Worm (Caenorhabditis elegans) whole organism, L4 larva: ENCODE measurements around the gene K03A11.5.

Source experiments
- F37D6.2 ChIP-seq: sonication (generic microtip); optimal IDR thresholded peaks from 2 replicates; lab custom pipeline; 2016; ENCODE audit warnings: mild to moderate bottlenecking, missing genetic modification characterization, missing compliant biosample characterization
- F49E8.2 ChIP-seq: sonication (generic microtip); optimal IDR thresholded peaks from 2 replicates; lab custom pipeline; 2016; ENCODE audit warnings: missing compliant biosample characterization, mild to moderate bottlenecking, missing genetic modification characterization, borderline replicate concordance
- R02D3.7 ChIP-seq: fragments of 150-350 bp; sonication (generic microtip); optimal IDR thresholded peaks from 3 replicates; lab custom pipeline; 2014; ENCODE audit warnings: missing biosample characterization, missing genetic modification characterization
- T26A8.4 ChIP-seq: fragments of 200-800 bp; sonication (Bioruptor generic); IDR thresholded peaks from 2 replicates; pipeline ENCODE4 v1.3.6; 2022; ENCODE audit warnings: missing genetic modification characterization, missing compliant biosample characterization
- Y105C5A.15 ChIP-seq: fragments of 200-800 bp; sonication (Bioruptor generic); IDR thresholded peaks from 2 replicates; pipeline ENCODE4 v1.3.6; 2022; ENCODE audit warnings: missing genetic modification characterization, missing compliant biosample characterization
- aha-1 ChIP-seq: fragments of 150-350 bp; peaks from one replicate; lab custom pipeline; 2014; ENCODE audit warnings: missing biosample characterization, missing genetic modification characterization
- ceh-44 ChIP-seq: fragments of 200-800 bp; sonication (Bioruptor generic); IDR thresholded peaks from 2 replicates; pipeline ENCODE4 v1.3.6; 2022; ENCODE audit warnings: missing genetic modification reagents, missing genetic modification characterization, missing compliant biosample characterization
- ctbp-1 ChIP-seq: fragments of 200-800 bp; sonication (Bioruptor generic); IDR thresholded peaks from 2 replicates; pipeline ENCODE4 v1.3.6; 2022; ENCODE audit warnings: missing genetic modification reagents, missing genetic modification characterization, missing compliant biosample characterization
- daf-16 ChIP-seq, 3 experiments: sonication (generic microtip); optimal IDR thresholded peaks; 2 replicates each; lab custom pipeline; 2016 to 2017; ENCODE audit warnings: missing genetic modification characterization in 3 of 3, missing genetic modification reagents in 3 of 3, mild to moderate bottlenecking in 2 of 3, missing compliant biosample characterization in 2 of 3, missing biosample characterization in 1 of 3, moderate library complexity in 1 of 3
- dmd-9 ChIP-seq: fragments of 200-800 bp; sonication (Bioruptor generic); IDR thresholded peaks from 2 replicates; pipeline ENCODE4 v1.3.6; 2022; ENCODE audit warnings: missing genetic modification reagents, missing genetic modification characterization, missing compliant biosample characterization
- egl-27 ChIP-seq: sonication (generic microtip); optimal IDR thresholded peaks from 3 replicates; lab custom pipeline; 2017; ENCODE audit warnings: missing biosample characterization, missing genetic modification reagents, missing genetic modification characterization
- egl-43 ChIP-seq: fragments of 200-800 bp; sonication (Bioruptor generic); IDR thresholded peaks from 2 replicates; pipeline ENCODE4 v1.3.6; 2022; ENCODE audit warnings: missing genetic modification reagents, missing genetic modification characterization, missing compliant biosample characterization
- lin-13 ChIP-seq: fragments of 150-350 bp; optimal IDR thresholded peaks from 2 replicates; lab custom pipeline; 2014; ENCODE audit warnings: missing biosample characterization, missing genetic modification reagents, missing genetic modification characterization
- lin-15B ChIP-seq: fragments of 150-350 bp; sonication (generic microtip); optimal IDR thresholded peaks from 3 replicates; lab custom pipeline; 2014; ENCODE audit warnings: missing biosample characterization, missing genetic modification characterization
- mep-1 ChIP-seq: fragments of 150-350 bp; sonication (generic microtip); optimal IDR thresholded peaks from 3 replicates; lab custom pipeline; 2014; ENCODE audit warnings: missing biosample characterization, missing genetic modification characterization
- nhr-10 ChIP-seq: fragments of 150-350 bp; optimal IDR thresholded peaks from 2 replicates; lab custom pipeline; 2014; ENCODE audit warnings: missing biosample characterization, missing genetic modification characterization
- nhr-237 ChIP-seq: sonication (generic microtip); optimal IDR thresholded peaks from 2 replicates; lab custom pipeline; 2017; ENCODE audit warnings: missing biosample characterization, missing genetic modification characterization
- nhr-25 ChIP-seq: sonication (generic microtip); optimal IDR thresholded peaks from 2 replicates; lab custom pipeline; 2017; ENCODE audit warnings: missing genetic modification characterization, mild to moderate bottlenecking, missing compliant biosample characterization, antibody characterized with exemption, moderate library complexity, borderline replicate concordance; ENCODE audit not compliant: insufficient read depth
- nhr-28 ChIP-seq: fragments of 150-350 bp; optimal IDR thresholded peaks from 2 replicates; lab custom pipeline; 2014; ENCODE audit warnings: missing biosample characterization, missing genetic modification characterization
- nhr-41 ChIP-seq: fragments of 200-800 bp; sonication (Bioruptor generic); IDR thresholded peaks from 2 replicates; pipeline ENCODE4 v1.3.6; 2022; ENCODE audit warnings: missing genetic modification reagents, missing genetic modification characterization, missing compliant biosample characterization
- nhr-48 ChIP-seq: sonication (generic microtip); optimal IDR thresholded peaks from 2 replicates; lab custom pipeline; 2016; ENCODE audit warnings: mild to moderate bottlenecking, missing genetic modification characterization, missing compliant biosample characterization
- pha-4 ChIP-seq, 2 experiments: fragments of 150-350 bp in 1 of 2; fragments of 200-800 bp in 1 of 2; sonication (Bioruptor generic) in 1 of 2; IDR thresholded peaks in 1 of 2; optimal IDR thresholded peaks in 1 of 2; 2 replicates each; pipeline versions ENCODE4 v1.3.6 to Lab custom; 2014 to 2022; ENCODE audit warnings: missing genetic modification characterization in 2 of 2, missing genetic modification reagents in 2 of 2, missing biosample characterization in 1 of 2, missing compliant biosample characterization in 1 of 2
- pqm-1 ChIP-seq: sonication (generic microtip); optimal IDR thresholded peaks from 2 replicates; lab custom pipeline; 2017; ENCODE audit warnings: missing biosample characterization, missing genetic modification characterization
- rbr-2 ChIP-seq: sonication (generic microtip); optimal IDR thresholded peaks from 2 replicates; lab custom pipeline; 2016; ENCODE audit warnings: missing genotype, missing genetic modification characterization, missing compliant biosample characterization
- saeg-2 ChIP-seq: fragments of 200-800 bp; sonication (Bioruptor generic); IDR thresholded peaks from 2 replicates; pipeline ENCODE4 v1.3.6; 2022; ENCODE audit warnings: missing genetic modification reagents, missing genetic modification characterization, missing compliant biosample characterization
- tra-1 ChIP-seq: fragments of 200-800 bp; sonication (Bioruptor generic); IDR thresholded peaks from 2 replicates; pipeline ENCODE4 v1.3.6; 2022; ENCODE audit warnings: missing genetic modification reagents, missing genetic modification characterization, missing compliant biosample characterization
- unc-39 ChIP-seq: sonication (generic microtip); optimal IDR thresholded peaks from 2 replicates; lab custom pipeline; 2017; ENCODE audit warnings: missing biosample characterization, missing genetic modification characterization
- unc-62 ChIP-seq, 3 experiments: fragments of 150-350 bp in 1 of 3; sonication (generic microtip); optimal IDR thresholded peaks in 2 of 3; peaks in 1 of 3; 1 replicate in 1 of 3; 2 replicates in 2 of 3; lab custom pipeline; 2014 to 2017; ENCODE audit warnings: missing biosample characterization in 3 of 3, missing genetic modification characterization in 3 of 3, missing genetic modification reagents in 3 of 3, missing genotype in 1 of 3
- zag-1 ChIP-seq: fragments of 150-350 bp; optimal IDR thresholded peaks from 2 replicates; lab custom pipeline; 2014; ENCODE audit warnings: missing biosample characterization, missing genetic modification characterization
- zfp-2 ChIP-seq: sonication (generic microtip); optimal IDR thresholded peaks from 2 replicates; lab custom pipeline; 2016; ENCODE audit warnings: mild to moderate bottlenecking, missing genetic modification characterization, missing compliant biosample characterization
- zfp-3 ChIP-seq: fragments of 200-800 bp; sonication (Bioruptor generic); conservative IDR thresholded peaks from 2 replicates; pipeline ENCODE4 v1.3.6; 2022; ENCODE audit warnings: missing genetic modification reagents, missing genetic modification characterization, missing compliant biosample characterization
- zip-2 ChIP-seq: fragments of 150-350 bp; optimal IDR thresholded peaks from 2 replicates; lab custom pipeline; 2014; ENCODE audit warnings: missing biosample characterization, missing genetic modification characterization

K03A11.5 gene

ce11 chrX:13062934-13063585 lies at the start of gene K03A11.5:
TSS of gene K03A11.5 (plus strand) at chrX:13063535.
- TF ChIP-seq daf-16 (GFP tag; optimal IDR thresholded peaks at IDR 0.05; lab: Kevin White, UChicago) = no peak
- peak; percentile 57 for TF ChIP-seq daf-16 (tag; optimal IDR thresholded peaks at IDR 0.05; lab: Kevin White, UChicago)
- TF ChIP-seq pqm-1 (tag; lab: Kevin White, UChicago) = peak; percentile 58
- peak; percentile 23 for TF ChIP-seq nhr-28
- no peak for TF ChIP-seq zip-2
- TF ChIP-seq nhr-41 = no peak
- no peak for TF ChIP-seq nhr-10 (tag; lab: Kevin White, UChicago)
- peak; percentile 30 for TF ChIP-seq aha-1 (tag; lab: Kevin White, UChicago)
- TF ChIP-seq lin-13 (GFP tag; lab: Kevin White, UChicago) = no peak
- TF ChIP-seq, all 104 proteins: peak for 4

- peak; percentile 12 for TF ChIP-seq mep-1 (tag; lab: Kevin White, UChicago)
- no peak for TF ChIP-seq zfp-2 (tag; lab: Kevin White, UChicago)
- no peak for TF ChIP-seq ceh-44
- peak; percentile 80 for TF ChIP-seq nhr-25 (tag; lab: Kevin White, UChicago)
- TF ChIP-seq unc-62 (GFP tag; optimal IDR thresholded peaks at IDR 0.05 in 1 of 2; lab: Kevin White, UChicago) = peak in 1 of 2 experiments; percentile 81
- no peak for TF ChIP-seq unc-62 (tag; optimal IDR thresholded peaks at IDR 0.05; lab: Kevin White, UChicago)
- TF ChIP-seq unc-39 (tag; lab: Kevin White, UChicago) = no peak
- peak; percentile 33 for TF ChIP-seq nhr-28
Measured at ce11 chrX:13014341-13014740, 49.0 kb upstream of the K03A11.5 start.

- no peak for TF ChIP-seq lin-15B (tag; lab: Kevin White, UChicago)
- TF ChIP-seq aha-1 (tag; lab: Kevin White, UChicago) = peak; percentile 31
- peak; percentile 14 for TF ChIP-seq nhr-25 (tag; lab: Kevin White, UChicago)
Measured at ce11 chrX:13016290-13016689, 47.0 kb upstream of the K03A11.5 start.

ce11 chrX:13021446-13021845 lies 41.9 kb upstream of the K03A11.5 start:
- TF ChIP-seq F37D6.2 (tag; lab: Kevin White, UChicago) = no peak
- no peak for TF ChIP-seq egl-27 (tag; lab: Kevin White, UChicago)
- no peak for TF ChIP-seq zag-1 (tag; lab: Kevin White, UChicago)
- TF ChIP-seq zfp-2 (tag; lab: Kevin White, UChicago) = no peak
- TF ChIP-seq nhr-237 (tag; lab: Kevin White, UChicago) = no peak
- no peak for TF ChIP-seq zip-2
- TF ChIP-seq nhr-48 (tag; lab: Kevin White, UChicago) = no peak
- no peak for TF ChIP-seq dmd-9 (GFP tag; lab: Robert Waterston, UW)
- TF ChIP-seq R02D3.7 (tag; lab: Kevin White, UChicago) = no peak
- TF ChIP-seq rbr-2 = no peak
- TF ChIP-seq T26A8.4 (GFP tag; lab: Robert Waterston, UW) = no peak
- TF ChIP-seq zfp-3 (GFP tag; lab: Robert Waterston, UW) = no peak
- TF ChIP-seq Y105C5A.15 (GFP tag; lab: Robert Waterston, UW) = no peak
- TF ChIP-seq ctbp-1 (GFP tag; lab: Robert Waterston, UW) = no peak
- no peak for TF ChIP-seq saeg-2 (GFP tag; lab: Robert Waterston, UW)
- no peak for TF ChIP-seq F49E8.2 (tag; lab: Kevin White, UChicago)
- TF ChIP-seq egl-43 = no peak
- no peak for TF ChIP-seq pha-4 (GFP tag; IDR thresholded peaks at IDR 0.05; lab: Robert Waterston, UW)
- no peak for TF ChIP-seq pha-4 (tag; optimal IDR thresholded peaks at IDR 0.05; lab: Kevin White, UChicago)
- TF ChIP-seq tra-1 (GFP tag; lab: Robert Waterston, UW) = no peak
